Worm (Caenorhabditis elegans) whole organism, L1 larva: Measurements from ENCODE around the gene F54B8.1.

Experiments used
- C34B4.2 ChIP-seq: sonication (generic microtip); optimal IDR thresholded peaks from 2 replicates; lab custom pipeline; 2017; ENCODE audit warnings: mild to moderate bottlenecking, missing genetic modification characterization, missing compliant biosample characterization
- aha-1 ChIP-seq: fragments of 150-350 bp; optimal IDR thresholded peaks from 2 replicates; lab custom pipeline; 2014; ENCODE audit warnings: missing biosample characterization, missing genetic modification characterization
- ama-1 ChIP-seq: fragments of 150-350 bp; optimal IDR thresholded peaks from 2 replicates; lab custom pipeline; 2014
- ceh-82 ChIP-seq, 3 experiments: fragments of 150-350 bp in 1 of 3; sonication (generic microtip) in 2 of 3; optimal IDR thresholded peaks; 2 replicates each; lab custom pipeline; 2014 to 2017; ENCODE audit warnings: missing biosample characterization in 3 of 3, missing genetic modification characterization in 3 of 3
- hpl-2 ChIP-seq: fragments of 150-350 bp; optimal IDR thresholded peaks from 2 replicates; lab custom pipeline; 2014; ENCODE audit warnings: missing biosample characterization, missing genetic modification reagents, missing genetic modification characterization
- isw-1 ChIP-seq: fragments of 200-800 bp; sonication (Bioruptor generic); IDR thresholded peaks from 2 replicates; pipeline ENCODE4 v1.3.6; 2022; ENCODE audit warnings: missing genetic modification characterization, missing compliant biosample characterization
- nhr-12 ChIP-seq: sonication (generic microtip); optimal IDR thresholded peaks from 2 replicates; lab custom pipeline; 2017; ENCODE audit warnings: missing biosample characterization, missing genetic modification characterization
- nhr-237 ChIP-seq: fragments of 150-350 bp; optimal IDR thresholded peaks from 2 replicates; lab custom pipeline; 2014; ENCODE audit warnings: missing biosample characterization, missing genetic modification characterization
- nhr-77 ChIP-seq: fragments of 150-350 bp; optimal IDR thresholded peaks from 2 replicates; lab custom pipeline; 2014; ENCODE audit warnings: missing biosample characterization, missing genetic modification characterization
- pqm-1 ChIP-seq: sonication (generic microtip); optimal IDR thresholded peaks from 3 replicates; lab custom pipeline; 2017; ENCODE audit warnings: missing biosample characterization, missing genetic modification characterization
- sox-4 ChIP-seq: sonication (generic microtip); optimal IDR thresholded peaks from 2 replicates; lab custom pipeline; 2016; ENCODE audit warnings: missing genetic modification characterization, missing compliant biosample characterization
- unc-62 ChIP-seq: fragments of 150-350 bp; optimal IDR thresholded peaks from 2 replicates; lab custom pipeline; 2014; ENCODE audit warnings: missing biosample characterization, missing genetic modification reagents, missing genetic modification characterization

- TF ChIP-seq ceh-82 (tag; optimal IDR thresholded peaks at IDR 0.05; lab: Kevin White, UChicago) (no peak), unc-62 (GFP tag; lab: Kevin White, UChicago) (no peak), hpl-2 (GFP tag; lab: Kevin White, UChicago) (no peak), nhr-12 (no peak), pqm-1 (tag; lab: Kevin White, UChicago) (no peak), ama-1 (no peak), aha-1 (tag; lab: Kevin White, UChicago) (no peak), nhr-77 (no peak), C34B4.2 (tag; lab: Kevin White, UChicago) (no peak), sox-4 (no peak), isw-1 (no peak), nhr-237 (tag; lab: Kevin White, UChicago) (no peak)
These were observed 41.5 kb upstream of the F54B8.1 start, which contains the start of gene F57A10.4 for ce11 chrV:15769072-15769471.
